Worm (Caenorhabditis elegans): ENCODE results near the gene srt-40.

DNA sequence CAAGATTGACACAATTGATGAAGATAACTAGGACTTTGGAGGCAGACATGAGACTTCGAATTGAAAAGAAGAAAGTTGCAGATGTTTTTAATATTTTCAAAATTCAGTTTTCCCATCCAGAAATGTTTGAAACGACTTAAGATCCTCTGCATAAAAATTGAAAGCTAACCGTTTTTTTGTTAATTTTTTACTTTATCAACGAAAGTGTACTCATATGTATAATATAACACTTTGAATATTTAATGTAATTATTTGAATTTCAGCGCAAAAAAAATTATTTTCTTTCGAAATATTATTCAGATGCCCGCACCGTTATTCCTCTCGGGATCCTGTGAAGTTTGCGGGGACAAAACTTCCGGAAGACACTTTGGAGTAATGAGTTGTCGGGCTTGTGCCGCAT lies 20.8 kb upstream of the srt-40 start, which contains the start of gene nhr-18:
- no peak for TF ChIP-seq unc-3 (GFP tag; conservative IDR thresholded peaks at IDR 0.05)
- TF ChIP-seq unc-3 (tag; optimal IDR thresholded peaks at IDR 0.05) = no peak
- no peak for TF ChIP-seq lin-11 (tag; optimal IDR thresholded peaks at IDR 0.05)

All from whole organism, late embryonic.